Fruit fly (Drosophila melanogaster): ENCODE measurements around the gene Cpr62Bc.

The Cpr62Bc gene

dm6 chr3L:1841984-1842383 is at the start of gene Cpr62Bc:
Gene Cpr62Bc, minus strand, starts transcription at chr3L:1842084.
- TF ChIP-seq Dif (GFP tag; optimal IDR thresholded peaks at IDR 0.05; ENCODE audit: partially characterized antibody) (no peak), Rel (GFP tag; optimal IDR thresholded peaks at IDR 0.05) (no peak), Rel (tag; optimal IDR thresholded peaks at IDR 0.05) (no peak), Hnf4 (GFP tag; optimal IDR thresholded peaks at IDR 0.05) (no peak), sage (GFP tag; optimal IDR thresholded peaks at IDR 0.05) (no peak), GATAd (GFP tag; optimal IDR thresholded peaks at IDR 0.05) (no peak), ey (GFP tag; optimal IDR thresholded peaks at IDR 0.05) (no peak), usp (GFP tag; optimal IDR thresholded peaks at IDR 0.05) (no peak)

dm6 chr3L:1890941-1891340 is 49.1 kb upstream of the Cpr62Bc start:
- TF ChIP-seq sage (GFP tag; optimal IDR thresholded peaks at IDR 0.05): no peak
- TF ChIP-seq Jra (GFP tag; optimal IDR thresholded peaks at IDR 0.05): no peak
- no peak for TF ChIP-seq Hnf4 (GFP tag; optimal IDR thresholded peaks at IDR 0.05)
- no peak for TF ChIP-seq Abd-B (GFP tag; optimal IDR thresholded peaks at IDR 0.05)
- TF ChIP-seq br (GFP tag; optimal IDR thresholded peaks at IDR 0.05): no peak
- peak; percentile 60 for TF ChIP-seq Myc (optimal IDR thresholded peaks at IDR 0.05)
- no peak for TF ChIP-seq CG32264 (GFP tag; optimal IDR thresholded peaks at IDR 0.05)
- TF ChIP-seq Dif (GFP tag; optimal IDR thresholded peaks at IDR 0.05; ENCODE audit: partially characterized antibody): peak; percentile 60
- TF ChIP-seq Vsx2 (GFP tag; optimal IDR thresholded peaks at IDR 0.05; ENCODE audit: partially characterized antibody): peak; percentile 2
- no peak for TF ChIP-seq GATAd (GFP tag; optimal IDR thresholded peaks at IDR 0.05)

dm6 chr3L:1887929-1888529 is 46.1 kb upstream of the Cpr62Bc start:
- TF ChIP-seq Hr83 (GFP tag; optimal IDR thresholded peaks at IDR 0.05; ENCODE audit: poor library complexity, severe bottlenecking): no peak
- TF ChIP-seq fru (GFP tag; optimal IDR thresholded peaks at IDR 0.05): no peak
- TF ChIP-seq OdsH (GFP tag; optimal IDR thresholded peaks at IDR 0.05): no peak
- TF ChIP-seq Abd-B (GFP tag; optimal IDR thresholded peaks at IDR 0.05): no peak
- TF ChIP-seq lola (GFP tag; optimal IDR thresholded peaks at IDR 0.05): no peak
- no peak for TF ChIP-seq Dif (GFP tag; optimal IDR thresholded peaks at IDR 0.05; ENCODE audit: partially characterized antibody)
- no peak for TF ChIP-seq br (GFP tag; optimal IDR thresholded peaks at IDR 0.05)
- TF ChIP-seq dl (GFP tag; optimal IDR thresholded peaks at IDR 0.05; ENCODE audit: insufficient read depth in 1 of 2, partially characterized antibody in 2 of 2): no peak
- TF ChIP-seq jim (GFP tag; optimal IDR thresholded peaks at IDR 0.05): no peak
- no peak for TF ChIP-seq pan (optimal IDR thresholded peaks at IDR 0.05)
- TF ChIP-seq dmrt93B (GFP tag; optimal IDR thresholded peaks at IDR 0.05): no peak
- no peak for TF ChIP-seq psq (GFP tag; optimal IDR thresholded peaks at IDR 0.05)
- no peak for TF ChIP-seq CrebA (GFP tag; optimal IDR thresholded peaks at IDR 0.05; ENCODE audit: borderline replicate concordance)
- TF ChIP-seq foxo (GFP tag; optimal IDR thresholded peaks at IDR 0.05): no peak
- no peak for TF ChIP-seq dsf (GFP tag; optimal IDR thresholded peaks at IDR 0.05; ENCODE audit: borderline replicate concordance)
- TF ChIP-seq sv (GFP tag; optimal IDR thresholded peaks at IDR 0.05): no peak
- TF ChIP-seq Rel (GFP tag; optimal IDR thresholded peaks at IDR 0.05): no peak
- no peak for TF ChIP-seq Rel (tag; optimal IDR thresholded peaks at IDR 0.05)
- TF ChIP-seq GATAd (GFP tag; optimal IDR thresholded peaks at IDR 0.05): no peak
- no peak for TF ChIP-seq Dfd (GFP tag; optimal IDR thresholded peaks at IDR 0.05)
- no peak for TF ChIP-seq ey (GFP tag; optimal IDR thresholded peaks at IDR 0.05)

- TF ChIP-seq Myc (optimal IDR thresholded peaks at IDR 0.05) (no peak), brk (GFP tag; optimal IDR thresholded peaks at IDR 0.05) (peak; percentile 46), Hnf4 (GFP tag; optimal IDR thresholded peaks at IDR 0.05) (peak; percentile 74), jim (GFP tag; optimal IDR thresholded peaks at IDR 0.05) (no peak), Dfd (GFP tag; optimal IDR thresholded peaks at IDR 0.05) (no peak), Abd-B (GFP tag; optimal IDR thresholded peaks at IDR 0.05) (no peak), rgr (GFP tag; optimal IDR thresholded peaks at IDR 0.05) (peak; percentile 88), dl (GFP tag; optimal IDR thresholded peaks at IDR 0.05; ENCODE audit: insufficient read depth in 1 of 2, partially characterized antibody in 2 of 2) (no peak), br (GFP tag; optimal IDR thresholded peaks at IDR 0.05) (peak; percentile 86), Hr78 (GFP tag; optimal IDR thresholded peaks at IDR 0.05) (no peak), GATAd (GFP tag; optimal IDR thresholded peaks at IDR 0.05) (no peak), Hr83 (GFP tag; optimal IDR thresholded peaks at IDR 0.05; ENCODE audit: poor library complexity, severe bottlenecking) (peak; percentile 78), OdsH (GFP tag; optimal IDR thresholded peaks at IDR 0.05) (peak; percentile 85), CrebA (GFP tag; optimal IDR thresholded peaks at IDR 0.05; ENCODE audit: borderline replicate concordance) (peak; percentile 33), CG32264 (GFP tag; optimal IDR thresholded peaks at IDR 0.05) (peak; percentile 85), foxo (GFP tag; optimal IDR thresholded peaks at IDR 0.05) (peak; percentile 69 to 90), Vsx2 (GFP tag; optimal IDR thresholded peaks at IDR 0.05; ENCODE audit: partially characterized antibody) (no peak), pan (optimal IDR thresholded peaks at IDR 0.05) (no peak), h (GFP tag; optimal IDR thresholded peaks at IDR 0.05) (peak; percentile 98), Mio (GFP tag; optimal IDR thresholded peaks at IDR 0.05) (no peak), sage (GFP tag; optimal IDR thresholded peaks at IDR 0.05) (peak; percentile 83), ey (GFP tag; optimal IDR thresholded peaks at IDR 0.05) (peak; percentile 84), Dif (GFP tag; optimal IDR thresholded peaks at IDR 0.05; ENCODE audit: partially characterized antibody) (no peak), Rel (GFP tag; optimal IDR thresholded peaks at IDR 0.05) (peak; percentile 54), Rel (tag; optimal IDR thresholded peaks at IDR 0.05) (peak; percentile 60), N (GFP tag; optimal IDR thresholded peaks at IDR 0.05) (no peak), lola (GFP tag; optimal IDR thresholded peaks at IDR 0.05) (no peak), Sp1 (GFP tag; optimal IDR thresholded peaks at IDR 0.05) (peak; percentile 87), dsf (GFP tag; optimal IDR thresholded peaks at IDR 0.05; ENCODE audit: borderline replicate concordance) (peak; percentile 52), dmrt93B (GFP tag; optimal IDR thresholded peaks at IDR 0.05) (peak; percentile 75), psq (GFP tag; optimal IDR thresholded peaks at IDR 0.05) (peak; percentile 80), tai (GFP tag; optimal IDR thresholded peaks at IDR 0.05) (peak; percentile 79), fru (GFP tag; optimal IDR thresholded peaks at IDR 0.05) (peak; percentile 90), HLH106 (tag; optimal IDR thresholded peaks at IDR 0.05) (peak; percentile 95), usp (GFP tag; optimal IDR thresholded peaks at IDR 0.05) (no peak), sv (GFP tag; optimal IDR thresholded peaks at IDR 0.05) (peak; percentile 50)
Measured at dm6 chr3L:1886125-1886544, 44.3 kb upstream of the Cpr62Bc start.

Measured in whole organism, wandering third instar larva.